Worm (Caenorhabditis elegans): ENCODE data around the gene C25E10.16.

Gene C25E10.16

DNA sequence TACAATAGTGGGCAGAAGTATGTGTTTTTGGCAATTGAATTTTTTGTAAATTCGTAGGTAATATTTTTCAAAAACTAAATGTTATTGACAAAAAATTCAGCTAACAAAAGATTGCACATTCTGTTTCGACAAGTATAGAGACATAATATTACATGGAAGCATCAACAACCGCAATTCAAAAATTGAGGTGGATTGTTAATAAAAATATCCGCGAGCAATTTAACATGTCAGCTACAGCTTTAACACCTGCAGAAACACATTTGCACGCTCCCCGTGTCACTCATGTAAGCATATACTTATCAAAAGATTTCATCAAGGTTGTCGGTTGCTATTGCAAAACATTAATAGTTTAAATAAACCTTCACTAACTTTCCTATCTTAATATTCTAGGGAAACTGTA is 23.7 kb downstream of the C25E10.16 start, which contains the start of gene srsx-34:
Gene srsx-34, plus strand, starts transcription at position 301 of the 400 bp plus-strand sequence.
- no peak for TF ChIP-seq aly-1 (tag; optimal IDR thresholded peaks at IDR 0.05)
- no peak for TF ChIP-seq tra-4 (tag; optimal IDR thresholded peaks at IDR 0.05)
- TF ChIP-seq tbx-11 (GFP tag; IDR thresholded peaks at IDR 0.05) = no peak
- no peak for TF ChIP-seq pes-1 (GFP tag; IDR thresholded peaks at IDR 0.05)
- no peak for TF ChIP-seq sea-1 (GFP tag; conservative IDR thresholded peaks at IDR 0.05)
- no peak for TF ChIP-seq ceh-13 (GFP tag; optimal IDR thresholded peaks at IDR 0.05)
- no peak for TF ChIP-seq scrt-1 (GFP tag; IDR thresholded peaks at IDR 0.05)
- no peak for TF ChIP-seq hmbx-1 (tag; optimal IDR thresholded peaks at IDR 0.05)
- no peak for TF ChIP-seq ets-7 (tag; optimal IDR thresholded peaks at IDR 0.05)
- TF ChIP-seq ama-1 (optimal IDR thresholded peaks at IDR 0.05) = no peak
- TF ChIP-seq tbx-37 (GFP tag; conservative IDR thresholded peaks at IDR 0.05) = no peak
- TF ChIP-seq B0310.2 (tag; optimal IDR thresholded peaks at IDR 0.05) = no peak
- no peak for TF ChIP-seq hnd-1 (tag; optimal IDR thresholded peaks at IDR 0.05)
- no peak for TF ChIP-seq flt-1 (GFP tag; IDR thresholded peaks at IDR 0.05)
- no peak for TF ChIP-seq hmg-4 (GFP tag; optimal IDR thresholded peaks at IDR 0.05)
- no peak for TF ChIP-seq F13C5.2 (tag; optimal IDR thresholded peaks at IDR 0.05)
- TF ChIP-seq ceh-36 (tag; optimal IDR thresholded peaks at IDR 0.05) = no peak

DNA sequence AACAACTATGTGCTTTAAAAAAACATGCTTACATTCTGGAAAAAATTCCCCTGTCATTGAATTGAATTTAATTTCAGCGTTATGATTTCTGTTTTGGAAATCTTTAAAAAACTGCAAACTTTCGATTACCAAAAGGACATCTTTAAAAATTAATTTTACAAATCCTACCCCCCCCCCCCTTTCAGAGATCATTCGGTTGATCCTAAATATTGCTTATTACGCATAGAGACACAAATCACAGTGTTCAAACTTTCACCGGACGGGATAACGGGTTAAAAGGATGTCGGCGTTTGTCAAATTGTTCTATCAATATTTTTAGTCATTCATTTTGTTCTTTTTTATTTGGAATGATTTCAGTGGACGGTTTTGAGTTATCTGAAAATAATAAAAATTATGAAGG is 26.1 kb downstream of the C25E10.16 start, which contains the start of gene C25E10.4:
Gene C25E10.4, plus strand, starts transcription at position 301 of the 400 bp plus-strand sequence.
- TF ChIP-seq hmg-4 (GFP tag; optimal IDR thresholded peaks at IDR 0.05) = no peak
- TF ChIP-seq aly-1 (tag; optimal IDR thresholded peaks at IDR 0.05) = no peak
- no peak for TF ChIP-seq pes-1 (GFP tag; IDR thresholded peaks at IDR 0.05)
- TF ChIP-seq hmbx-1 (tag; optimal IDR thresholded peaks at IDR 0.05) = no peak
- TF ChIP-seq ceh-36 (tag; optimal IDR thresholded peaks at IDR 0.05) = no peak
- TF ChIP-seq tbx-11 (GFP tag; IDR thresholded peaks at IDR 0.05) = no peak
- no peak for TF ChIP-seq tbx-37 (GFP tag; conservative IDR thresholded peaks at IDR 0.05)

DNA sequence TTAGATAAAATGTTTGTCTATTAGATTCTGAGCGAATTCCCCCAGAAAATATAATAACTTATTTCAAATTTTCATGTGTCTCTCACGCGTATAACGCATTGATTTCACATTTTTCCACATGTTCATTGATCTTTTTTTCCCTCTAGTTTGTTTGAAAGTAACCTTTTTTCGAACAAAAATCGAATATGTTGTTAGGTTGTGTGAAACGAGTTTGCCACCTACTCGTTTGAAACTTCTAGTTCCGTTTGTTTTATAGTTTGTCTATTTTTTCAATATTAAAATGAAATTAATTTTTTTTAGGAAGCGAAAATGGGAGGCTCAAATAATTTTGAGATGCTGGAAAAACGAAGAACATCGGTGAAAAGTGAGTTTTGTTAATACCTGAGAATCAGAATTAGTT is 29.1 kb downstream of the C25E10.16 start, which contains the start of gene C25E10.5:
Gene C25E10.5, plus strand, starts transcription at position 301 of the 400 bp plus-strand sequence.
- no peak for TF ChIP-seq tbx-11 (GFP tag; IDR thresholded peaks at IDR 0.05)

DNA sequence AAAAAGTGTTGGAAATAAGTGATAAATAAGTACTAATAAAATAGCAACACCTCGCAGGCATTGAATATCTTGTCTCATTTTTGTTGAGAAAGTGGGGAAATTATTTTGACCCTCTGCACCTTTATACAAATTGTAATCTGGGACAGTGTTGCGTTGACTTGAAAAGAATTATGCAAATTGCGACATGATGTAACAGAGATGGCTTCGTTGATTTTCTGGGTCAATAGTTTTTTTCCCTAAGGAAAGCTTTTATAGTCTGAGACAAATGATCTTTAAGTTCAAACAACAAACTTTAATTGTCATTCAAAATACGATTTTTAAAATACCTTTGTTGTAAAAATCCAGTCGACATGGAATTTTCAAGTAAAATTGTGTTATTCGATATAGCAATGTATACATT is 34.7 kb downstream of the C25E10.16 start, which contains the start of gene bus-1:
Gene bus-1, minus strand, starts transcription at position 101 of the 400 bp plus-strand sequence.
- no peak for TF ChIP-seq B0310.2 (tag; optimal IDR thresholded peaks at IDR 0.05)
- TF ChIP-seq ets-7 (tag; optimal IDR thresholded peaks at IDR 0.05) = no peak
- no peak for TF ChIP-seq pes-1 (GFP tag; IDR thresholded peaks at IDR 0.05)
- no peak for TF ChIP-seq ceh-36 (tag; optimal IDR thresholded peaks at IDR 0.05)
- TF ChIP-seq hnd-1 (tag; optimal IDR thresholded peaks at IDR 0.05) = no peak
- TF ChIP-seq ama-1 (optimal IDR thresholded peaks at IDR 0.05) = no peak
- TF ChIP-seq F13C5.2 (tag; optimal IDR thresholded peaks at IDR 0.05) = no peak
- TF ChIP-seq hmbx-1 (tag; optimal IDR thresholded peaks at IDR 0.05) = no peak
- no peak for TF ChIP-seq tra-4 (tag; optimal IDR thresholded peaks at IDR 0.05)
- no peak for TF ChIP-seq hmg-4 (GFP tag; optimal IDR thresholded peaks at IDR 0.05)
- no peak for TF ChIP-seq aly-1 (tag; optimal IDR thresholded peaks at IDR 0.05)
- TF ChIP-seq ceh-13 (GFP tag; optimal IDR thresholded peaks at IDR 0.05) = no peak
- TF ChIP-seq tbx-37 (GFP tag; conservative IDR thresholded peaks at IDR 0.05) = no peak
- no peak for TF ChIP-seq tbx-11 (GFP tag; IDR thresholded peaks at IDR 0.05)
- no peak for TF ChIP-seq flt-1 (GFP tag; IDR thresholded peaks at IDR 0.05)
- no peak for TF ChIP-seq scrt-1 (GFP tag; IDR thresholded peaks at IDR 0.05)
- no peak for TF ChIP-seq sea-1 (GFP tag; conservative IDR thresholded peaks at IDR 0.05)

DNA sequence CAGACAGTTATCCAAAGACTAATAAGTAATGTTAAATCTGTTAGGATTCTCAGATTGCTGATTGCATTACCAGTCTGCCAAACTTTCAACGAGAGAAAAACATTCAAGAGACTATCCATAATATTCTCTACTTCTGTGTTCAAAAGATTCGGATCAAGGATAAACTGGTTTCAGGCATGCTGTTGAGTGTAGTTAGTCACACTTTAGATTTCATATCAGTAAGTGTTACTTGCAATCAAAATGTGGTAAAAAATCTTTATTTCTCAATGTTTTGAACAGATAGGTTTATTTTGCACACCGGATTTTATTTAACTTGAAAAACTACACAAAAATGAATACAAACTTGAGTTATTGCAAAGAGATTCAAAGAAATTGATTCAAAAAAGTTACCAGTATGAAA is 37.3 kb downstream of the C25E10.16 start, which contains the start of gene oac-41:
Gene oac-41, minus strand, starts transcription at position 101 of the 400 bp plus-strand sequence.
- no peak for TF ChIP-seq F13C5.2 (tag; optimal IDR thresholded peaks at IDR 0.05)

DNA sequence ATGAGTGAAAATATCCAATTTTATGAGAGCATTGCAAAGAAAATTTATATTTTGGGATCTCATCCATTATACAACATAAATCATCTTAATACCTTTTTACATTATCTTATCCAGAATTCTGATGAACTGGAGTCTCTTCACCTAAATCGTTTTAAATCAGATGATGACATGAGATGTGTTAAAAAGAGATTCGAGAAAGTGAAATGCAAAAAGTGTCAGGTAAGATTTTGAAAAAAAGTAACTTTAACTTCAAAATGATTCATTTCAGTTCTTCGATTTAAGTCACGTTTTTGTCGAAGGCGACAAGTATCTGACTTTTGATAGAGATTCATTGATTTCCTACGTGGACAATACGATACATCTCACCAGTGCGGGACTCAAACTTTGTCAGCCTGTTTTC is 40.5 kb downstream of the C25E10.16 start:
- TF ChIP-seq hmbx-1 (tag; optimal IDR thresholded peaks at IDR 0.05) (no peak), pes-1 (GFP tag; IDR thresholded peaks at IDR 0.05) (no peak), B0310.2 (tag; optimal IDR thresholded peaks at IDR 0.05) (no peak), ama-1 (optimal IDR thresholded peaks at IDR 0.05) (no peak), F13C5.2 (tag; optimal IDR thresholded peaks at IDR 0.05) (no peak), hnd-1 (tag; optimal IDR thresholded peaks at IDR 0.05) (no peak), scrt-1 (GFP tag; IDR thresholded peaks at IDR 0.05) (no peak), hmg-4 (GFP tag; optimal IDR thresholded peaks at IDR 0.05) (no peak), aly-1 (tag; optimal IDR thresholded peaks at IDR 0.05) (no peak), tbx-11 (GFP tag; IDR thresholded peaks at IDR 0.05) (no peak), sea-1 (GFP tag; conservative IDR thresholded peaks at IDR 0.05) (no peak), tbx-37 (GFP tag; conservative IDR thresholded peaks at IDR 0.05) (no peak), tra-4 (tag; optimal IDR thresholded peaks at IDR 0.05) (no peak), ets-7 (tag; optimal IDR thresholded peaks at IDR 0.05) (no peak), ceh-13 (GFP tag; optimal IDR thresholded peaks at IDR 0.05) (no peak), ceh-36 (tag; optimal IDR thresholded peaks at IDR 0.05) (no peak), flt-1 (GFP tag; IDR thresholded peaks at IDR 0.05) (no peak)

- no peak for TF ChIP-seq ceh-13 (GFP tag; optimal IDR thresholded peaks at IDR 0.05)
Observed at ce11 chrV:9016479-9016878, 42.9 kb downstream of the C25E10.16 start, which contains the start of gene oac-40. Gene oac-40 (plus strand): TSS chrV:9016779.

DNA sequence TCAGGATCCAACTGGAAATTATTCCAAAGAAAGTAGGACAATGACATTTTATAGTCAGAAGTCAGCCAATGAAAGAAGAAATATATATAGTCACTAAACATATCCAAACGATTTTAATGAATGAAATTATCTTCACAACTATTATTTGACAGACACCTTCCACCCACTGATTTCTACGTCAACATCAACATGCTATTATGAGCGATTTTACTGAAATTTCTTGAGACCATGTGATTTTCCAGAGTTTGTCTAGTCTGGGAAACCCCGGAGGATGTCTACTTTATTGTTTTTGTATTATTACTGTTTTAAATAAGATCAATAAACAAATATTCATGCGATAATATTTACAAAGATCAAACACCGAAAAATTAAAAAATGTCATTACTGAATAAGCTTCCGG is 43.8 kb downstream of the C25E10.16 start, which contains the start of gene srt-18:
Gene srt-18, minus strand, starts transcription at position 101 of the 400 bp plus-strand sequence.
- TF ChIP-seq tra-4 (tag; optimal IDR thresholded peaks at IDR 0.05) (no peak), tbx-37 (GFP tag; conservative IDR thresholded peaks at IDR 0.05) (no peak), aly-1 (tag; optimal IDR thresholded peaks at IDR 0.05) (no peak), sea-1 (GFP tag; conservative IDR thresholded peaks at IDR 0.05) (no peak), hmbx-1 (tag; optimal IDR thresholded peaks at IDR 0.05) (no peak), F13C5.2 (tag; optimal IDR thresholded peaks at IDR 0.05) (no peak), hnd-1 (tag; optimal IDR thresholded peaks at IDR 0.05) (no peak), ceh-36 (tag; optimal IDR thresholded peaks at IDR 0.05) (no peak), tbx-11 (GFP tag; IDR thresholded peaks at IDR 0.05) (no peak), flt-1 (GFP tag; IDR thresholded peaks at IDR 0.05) (no peak), ama-1 (optimal IDR thresholded peaks at IDR 0.05) (no peak), hmg-4 (GFP tag; optimal IDR thresholded peaks at IDR 0.05) (no peak), scrt-1 (GFP tag; IDR thresholded peaks at IDR 0.05) (no peak), ceh-13 (GFP tag; optimal IDR thresholded peaks at IDR 0.05) (no peak), ets-7 (tag; optimal IDR thresholded peaks at IDR 0.05) (no peak)
